Fruit fly (Drosophila melanogaster) whole organism, prepupa: ENCODE results near the gene Rab10.
"Not testable (repeated sequence)": the region's sequence is repeated elsewhere in the genome, so short reads cannot be mapped to it uniquely, and the experiment has no call there.

ENCODE experiments used
- CG10669 ChIP-seq: fragments of 200-800 bp; sonication (Bioruptor generic); optimal IDR thresholded peaks from 3 replicates; lab custom pipeline; 2018; ENCODE audit warnings: missing biosample characterization, mild to moderate bottlenecking, missing genetic modification characterization, moderate library complexity
- CG11762 ChIP-seq: fragments of 200-800 bp; sonication (Bioruptor generic); optimal IDR thresholded peaks from 3 replicates; lab custom pipeline; 2016; ENCODE audit warnings: missing biosample characterization, missing genetic modification characterization; ENCODE audit not compliant: insufficient read depth
- CG15336 ChIP-seq: fragments of 200-800 bp; sonication (Bioruptor generic); IDR thresholded peaks from 2 replicates; pipeline ENCODE4 v1.3.6; 2022; ENCODE audit warnings: missing biosample characterization, missing genetic modification characterization
- CG3032 ChIP-seq: fragments of 200-800 bp; optimal IDR thresholded peaks from 2 replicates; lab custom pipeline; 2019; ENCODE audit warnings: missing biosample characterization, mild to moderate bottlenecking, missing genetic modification characterization, moderate library complexity
- CG32006 ChIP-seq: fragments of 200-800 bp; sonication (Bioruptor generic); optimal IDR thresholded peaks from 3 replicates; lab custom pipeline; 2017; ENCODE audit warnings: missing biosample characterization, mild to moderate bottlenecking, missing genetic modification characterization
- CG34406 ChIP-seq: fragments of 200-800 bp; sonication (Bioruptor generic); optimal IDR thresholded peaks from 3 replicates; lab custom pipeline; 2016; ENCODE audit warnings: missing biosample characterization, missing genetic modification characterization
- CG3919 ChIP-seq: fragments of 200-800 bp; sonication (Bioruptor generic); optimal IDR thresholded peaks from 3 replicates; lab custom pipeline; 2016; ENCODE audit warnings: missing biosample characterization, missing genetic modification characterization
- CG6163 ChIP-seq: fragments of 200-800 bp; sonication (Bioruptor generic); IDR thresholded peaks from 3 replicates; pipeline ENCODE4 v1.3.6; 2022; ENCODE audit warnings: missing biosample characterization, missing genetic modification characterization
- CG6276 ChIP-seq: fragments of 200-800 bp; sonication (Bioruptor generic); optimal IDR thresholded peaks from 2 replicates; lab custom pipeline; 2017; ENCODE audit warnings: missing biosample characterization, mild to moderate bottlenecking, missing genetic modification characterization
- CG6792 ChIP-seq: fragments of 200-800 bp; sonication (Bioruptor generic); optimal IDR thresholded peaks from 3 replicates; lab custom pipeline; 2016; ENCODE audit warnings: missing biosample characterization, missing genetic modification characterization
- CG7368 ChIP-seq: fragments of 200-800 bp; sonication (Bioruptor generic); optimal IDR thresholded peaks from 3 replicates; lab custom pipeline; 2016; ENCODE audit warnings: missing biosample characterization, missing genetic modification characterization
- CG8119 ChIP-seq: fragments of 200-800 bp; sonication (Bioruptor generic); IDR thresholded peaks from 3 replicates; pipeline ENCODE4 v1.3.6; 2022; ENCODE audit warnings: missing biosample characterization, missing genetic modification characterization
- CG9139 ChIP-seq: fragments of 200-800 bp; sonication (Bioruptor generic); optimal IDR thresholded peaks from 3 replicates; lab custom pipeline; 2017; ENCODE audit warnings: missing biosample characterization, mild to moderate bottlenecking, missing genetic modification characterization
- Eip75B ChIP-seq: fragments of 200-800 bp; sonication (Bioruptor generic); optimal IDR thresholded peaks from 3 replicates; lab custom pipeline; 2016; ENCODE audit warnings: missing biosample characterization, missing genetic modification characterization
- Eip78C ChIP-seq: fragments of 200-800 bp; sonication (Bioruptor generic); peaks from one replicate; lab custom pipeline; 2016; ENCODE audit warnings: missing biosample characterization, missing genetic modification characterization
- Ets21C ChIP-seq: fragments of 200-800 bp; sonication (Bioruptor generic); optimal IDR thresholded peaks from 3 replicates; lab custom pipeline; 2016; ENCODE audit warnings: missing biosample characterization, missing genetic modification characterization
- Ets96B ChIP-seq: fragments of 200-800 bp; optimal IDR thresholded peaks from 2 replicates; lab custom pipeline; 2019; ENCODE audit warnings: missing biosample characterization, mild to moderate bottlenecking, missing genetic modification characterization, moderate library complexity
- Hr38 ChIP-seq: sonication (Bioruptor generic); optimal IDR thresholded peaks from 2 replicates; lab custom pipeline; 2016; ENCODE audit warnings: missing biosample characterization, missing genetic modification characterization
- Hr39 ChIP-seq: fragments of 200-800 bp; sonication (Bioruptor generic); optimal IDR thresholded peaks from 2 replicates; lab custom pipeline; 2016; ENCODE audit warnings: missing biosample characterization, missing genetic modification characterization
- Hr4 ChIP-seq: fragments of 200-800 bp; sonication (Bioruptor generic); optimal IDR thresholded peaks from 3 replicates; lab custom pipeline; 2016; ENCODE audit warnings: missing biosample characterization, missing genetic modification characterization
- Met ChIP-seq: fragments of 200-800 bp; sonication (Bioruptor generic); optimal IDR thresholded peaks from 3 replicates; lab custom pipeline; 2016; ENCODE audit warnings: missing biosample characterization, missing genetic modification characterization
- OdsH ChIP-seq: fragments of 200-800 bp; sonication (Bioruptor generic); optimal IDR thresholded peaks from 3 replicates; lab custom pipeline; 2016; ENCODE audit warnings: missing biosample characterization, missing genetic modification characterization
- Sox102F ChIP-seq: fragments of 200-800 bp; sonication (Bioruptor generic); optimal IDR thresholded peaks from 2 replicates; lab custom pipeline; 2016; ENCODE audit warnings: missing biosample characterization, mild to moderate bottlenecking, missing genetic modification characterization
- achi ChIP-seq: fragments of 200-800 bp; sonication (Bioruptor generic); optimal IDR thresholded peaks from 3 replicates; lab custom pipeline; 2016; ENCODE audit warnings: missing biosample characterization, missing genetic modification characterization
- acj6 ChIP-seq: fragments of 200-800 bp; sonication (Bioruptor generic); optimal IDR thresholded peaks from 3 replicates; lab custom pipeline; 2016; ENCODE audit warnings: missing biosample characterization, missing genetic modification characterization
- cyc ChIP-seq: fragments of 200-800 bp; sonication (Bioruptor generic); optimal IDR thresholded peaks from 3 replicates; lab custom pipeline; 2016; ENCODE audit warnings: missing biosample characterization, missing genetic modification characterization
- dsx ChIP-seq: fragments of 200-800 bp; optimal IDR thresholded peaks from 3 replicates; lab custom pipeline; 2019; ENCODE audit warnings: missing biosample characterization, mild to moderate bottlenecking, missing genetic modification characterization, moderate library complexity; ENCODE audit not compliant: poor library complexity, severe bottlenecking
- eg ChIP-seq: fragments of 200-800 bp; sonication (Bioruptor generic); IDR thresholded peaks from 3 replicates; pipeline ENCODE4 v1.3.6; 2022; ENCODE audit warnings: missing biosample characterization, missing genetic modification characterization
- esn ChIP-seq: fragments of 200-800 bp; sonication (Bioruptor generic); optimal IDR thresholded peaks from 2 replicates; lab custom pipeline; 2016; ENCODE audit warnings: missing biosample characterization, mild to moderate bottlenecking, missing genetic modification characterization, moderate library complexity
- fd59A ChIP-seq: fragments of 200-800 bp; sonication (Bioruptor generic); optimal IDR thresholded peaks from 2 replicates; lab custom pipeline; 2017; ENCODE audit warnings: missing biosample characterization, mild to moderate bottlenecking, missing genetic modification characterization, missing genetic modification reagents
- fd85E ChIP-seq: fragments of 200-800 bp; sonication (Bioruptor generic); optimal IDR thresholded peaks from 3 replicates; lab custom pipeline; 2016; ENCODE audit warnings: missing biosample characterization, missing genetic modification characterization
- lz ChIP-seq: fragments of 200-800 bp; sonication (Bioruptor generic); optimal IDR thresholded peaks from 3 replicates; lab custom pipeline; 2016; ENCODE audit warnings: missing biosample characterization, missing genetic modification characterization
- net ChIP-seq: fragments of 200-800 bp; sonication (Bioruptor generic); optimal IDR thresholded peaks from 3 replicates; lab custom pipeline; 2016; ENCODE audit warnings: missing biosample characterization, missing genetic modification characterization
- pdm3 ChIP-seq: fragments of 200-800 bp; sonication (Bioruptor generic); optimal IDR thresholded peaks from 3 replicates; lab custom pipeline; 2016; ENCODE audit warnings: missing biosample characterization, missing genetic modification characterization
- salr ChIP-seq, 2 experiments: fragments of 200-800 bp; sonication (Bioruptor generic); optimal IDR thresholded peaks; 3 replicates each; lab custom pipeline; 2016 to 2018; ENCODE audit warnings: missing biosample characterization in 2 of 2, missing genetic modification characterization in 2 of 2, mild to moderate bottlenecking in 1 of 2
- spab ChIP-seq: fragments of 200-800 bp; sonication (Bioruptor generic); optimal IDR thresholded peaks from 2 replicates; lab custom pipeline; 2017; ENCODE audit warnings: missing biosample characterization, mild to moderate bottlenecking, missing genetic modification characterization, missing genetic modification reagents
- svp ChIP-seq: fragments of 200-800 bp; sonication (Bioruptor generic); peaks from one replicate; lab custom pipeline; 2016; ENCODE audit warnings: missing biosample characterization, missing genetic modification characterization
- topi ChIP-seq: fragments of 200-800 bp; sonication (Bioruptor generic); optimal IDR thresholded peaks from 3 replicates; lab custom pipeline; 2016; ENCODE audit warnings: missing biosample characterization, missing genetic modification characterization

The Rab10 gene

DNA sequence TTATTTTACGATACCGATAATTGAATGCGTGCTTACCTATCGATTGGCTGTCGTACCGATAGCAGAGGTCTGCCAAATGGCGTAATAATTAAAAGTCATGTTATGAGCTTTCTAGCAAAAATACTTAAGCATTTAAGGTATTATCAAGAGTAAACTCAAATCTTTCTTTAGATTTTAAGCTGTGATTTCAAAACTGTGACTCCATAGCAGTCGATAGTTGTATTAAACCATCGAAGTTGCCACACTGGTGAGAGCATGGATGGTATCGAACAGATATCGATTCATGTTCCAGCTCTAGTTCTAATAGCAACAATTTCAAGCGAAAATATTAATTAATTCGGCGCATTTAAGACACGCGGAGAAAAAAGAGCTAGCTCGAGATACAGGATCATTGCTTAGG lies at the start of gene Rab10, which contains the start of gene CG17068:
TSS of gene Rab10 (plus strand) at position 270 of the 400 bp plus-strand sequence.
TSS of gene CG17068 (minus strand) at position 25 of the 400 bp plus-strand sequence.
- no peak for TF ChIP-seq Sox102F (GFP tag; lab: Kevin White, UChicago)
- TF ChIP-seq esn (GFP tag; lab: Kevin White, UChicago) = peak; percentile 13
- peak; percentile 4 for TF ChIP-seq Met
- no peak for TF ChIP-seq eg
- peak; percentile 10 for TF ChIP-seq Hr39 (GFP tag; lab: Kevin White, UChicago)
- peak; percentile 58 for TF ChIP-seq Eip78C
- TF ChIP-seq achi (GFP tag; lab: Kevin White, UChicago) = peak; percentile 4
- peak; percentile 28 for TF ChIP-seq CG3032
- no peak for TF ChIP-seq CG8119 (GFP tag; lab: Robert Waterston, UW)
- no peak for TF ChIP-seq CG15336 (GFP tag; lab: Robert Waterston, UW)
- TF ChIP-seq Hr38 (GFP tag; lab: Kevin White, UChicago) = no peak
- no peak for TF ChIP-seq Ets21C
- no peak for TF ChIP-seq topi (GFP tag; lab: Kevin White, UChicago)
- no peak for TF ChIP-seq net

DNA sequence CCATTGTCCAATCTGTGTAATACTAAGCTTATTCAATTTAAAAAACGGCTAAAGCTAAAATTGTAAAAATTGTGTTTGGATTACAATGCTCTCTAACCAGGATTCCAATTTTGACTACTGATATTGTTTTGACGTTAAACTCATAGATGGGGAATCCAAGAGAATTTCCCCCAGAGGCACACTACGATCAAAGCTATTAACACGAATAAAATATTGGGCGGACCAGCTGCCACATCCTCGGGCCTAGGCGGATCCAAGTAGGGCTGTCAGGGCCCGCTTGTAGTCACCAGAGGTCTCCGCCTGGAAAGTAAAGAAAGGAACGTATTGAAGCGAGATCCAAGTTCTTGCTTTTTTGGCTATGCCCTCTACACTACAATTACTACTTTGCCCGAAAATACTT lies 49.3 kb upstream of the Rab10 start, which contains the start of gene SdicA:
TSS of gene SdicA (minus strand) at position 101 of the 400 bp plus-strand sequence.
- not testable (repeated sequence) for TF ChIP-seq Hr38 (GFP tag; lab: Kevin White, UChicago); Eip75B (GFP tag; lab: Kevin White, UChicago); CG11762
- TF ChIP-seq, all 60 proteins: peak for 0; not testable (repeated sequence) for 60

DNA sequence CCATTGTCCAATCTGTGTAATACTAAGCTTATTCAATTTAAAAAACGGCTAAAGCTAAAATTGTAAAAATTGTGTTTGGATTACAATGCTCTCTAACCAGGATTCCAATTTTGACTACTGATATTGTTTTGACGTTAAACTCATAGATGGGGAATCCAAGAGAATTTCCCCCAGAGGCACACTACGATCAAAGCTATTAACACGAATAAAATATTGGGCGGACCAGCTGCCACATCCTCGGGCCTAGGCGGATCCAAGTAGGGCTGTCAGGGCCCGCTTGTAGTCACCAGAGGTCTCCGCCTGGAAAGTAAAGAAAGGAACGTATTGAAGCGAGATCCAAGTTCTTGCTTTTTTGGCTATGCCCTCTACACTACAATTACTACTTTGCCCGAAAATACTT lies 41.6 kb upstream of the Rab10 start, which contains the start of gene SdicB:
TSS of gene SdicB (minus strand) at position 101 of the 400 bp plus-strand sequence.
- TF ChIP-seq CG6163 (GFP tag; lab: Robert Waterston, UW); pdm3 (GFP tag; lab: Kevin White, UChicago); Hr4 (GFP tag; lab: Kevin White, UChicago): not testable (repeated sequence)

DNA sequence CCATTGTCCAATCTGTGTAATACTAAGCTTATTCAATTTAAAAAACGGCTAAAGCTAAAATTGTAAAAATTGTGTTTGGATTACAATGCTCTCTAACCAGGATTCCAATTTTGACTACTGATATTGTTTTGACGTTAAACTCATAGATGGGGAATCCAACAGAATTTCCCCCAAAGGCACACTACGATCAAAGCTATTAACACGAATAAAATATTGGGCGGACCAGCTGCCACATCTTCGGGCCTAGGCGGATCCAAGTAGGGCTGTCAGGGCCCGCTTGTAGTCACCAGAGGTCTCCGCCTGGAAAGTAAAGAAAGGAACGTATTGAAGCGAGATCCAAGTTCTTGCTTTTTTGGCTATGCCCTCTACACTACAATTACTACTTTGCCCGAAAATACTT lies 34.0 kb upstream of the Rab10 start, which contains the start of gene SdicC:
TSS of gene SdicC (minus strand) at position 101 of the 400 bp plus-strand sequence.
- not testable (repeated sequence) for TF ChIP-seq CG3919 (GFP tag; lab: Kevin White, UChicago); Eip75B (GFP tag; lab: Kevin White, UChicago); CG34406

DNA sequence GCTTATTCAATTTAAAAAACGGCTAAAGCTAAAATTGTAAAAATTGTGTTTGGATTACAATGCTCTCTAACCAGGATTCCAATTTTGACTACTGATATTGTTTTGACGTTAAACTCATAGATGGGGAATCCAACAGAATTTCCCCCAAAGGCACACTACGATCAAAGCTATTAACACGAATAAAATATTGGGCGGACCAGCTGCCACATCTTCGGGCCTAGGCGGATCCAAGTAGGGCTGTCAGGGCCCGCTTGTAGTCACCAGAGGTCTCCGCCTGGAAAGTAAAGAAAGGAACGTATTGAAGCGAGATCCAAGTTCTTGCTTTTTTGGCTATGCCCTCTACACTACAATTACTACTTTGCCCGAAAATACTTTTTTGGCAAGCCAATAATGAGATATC lies 26.2 kb upstream of the Rab10 start, which contains the start of gene Sdic4:
TSS of gene Sdic4 (minus strand) at position 101 of the 400 bp plus-strand sequence.
- TF ChIP-seq salr (GFP tag; optimal IDR thresholded peaks at IDR 0.05; lab: Kevin White, UChicago); fd59A (GFP tag; lab: Kevin White, UChicago); spab: not testable (repeated sequence)

DNA sequence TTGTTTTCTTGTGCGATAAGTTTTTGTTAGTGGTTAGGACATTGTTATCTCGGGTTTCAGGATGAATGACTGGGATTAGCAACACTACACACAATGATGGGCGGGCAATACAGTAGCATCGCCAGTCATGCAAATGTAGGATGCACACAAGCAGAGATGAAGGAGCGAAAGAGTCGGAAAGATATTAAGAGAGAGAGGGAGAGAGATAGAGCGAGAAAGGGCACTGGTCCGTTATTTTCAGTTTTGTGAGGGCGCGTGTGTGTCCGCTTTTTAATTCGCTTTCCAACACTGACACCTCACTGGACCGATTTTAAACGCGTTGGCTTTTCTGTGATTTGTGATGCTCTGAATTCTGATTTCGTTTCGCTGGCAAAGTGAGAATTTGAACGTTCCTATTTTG lies 19.5 kb upstream of the Rab10 start:
- no peak for TF ChIP-seq eg
- no peak for TF ChIP-seq CG7368 (GFP tag; lab: Kevin White, UChicago)
- TF ChIP-seq Ets96B = no peak
- TF ChIP-seq fd85E = no peak

DNA sequence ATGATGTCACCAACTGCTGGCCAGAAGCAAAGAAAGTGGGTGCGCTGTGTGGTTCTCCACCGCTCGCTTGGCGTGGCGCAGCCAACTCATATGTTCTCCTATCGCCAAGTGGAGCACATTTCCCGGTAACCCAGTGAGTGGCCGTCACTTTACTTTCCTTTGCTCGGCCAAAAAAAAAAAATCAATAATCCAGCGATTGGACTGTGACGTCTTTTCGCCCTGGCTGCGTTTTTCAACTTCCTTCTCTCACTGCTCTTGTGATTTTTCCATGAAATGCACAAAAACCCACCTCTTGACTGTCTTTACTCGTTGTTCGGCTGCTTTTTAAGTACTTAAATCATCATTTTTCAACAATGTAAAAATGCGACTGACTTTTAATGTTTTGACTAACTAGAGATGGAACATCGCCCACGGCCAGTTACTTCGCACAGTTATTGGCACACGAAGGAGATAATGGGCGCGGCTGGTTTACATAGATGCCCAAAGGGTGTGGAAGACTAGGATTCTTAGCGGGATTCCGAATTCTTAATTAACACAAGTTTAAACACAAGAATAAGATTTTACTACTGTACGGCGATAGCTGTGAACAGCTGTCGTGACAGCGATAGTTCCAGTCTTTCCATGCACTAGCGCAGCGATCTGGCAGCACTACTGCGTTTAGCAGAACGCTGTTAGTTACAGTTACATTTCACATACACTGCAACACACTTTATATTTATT lies 15.2 kb upstream of the Rab10 start, which contains the start of gene sw:
TSS of gene sw (minus strand) at position 589 of the 720 bp plus-strand sequence.
- peak; percentile 42 for TF ChIP-seq pdm3 (GFP tag; lab: Kevin White, UChicago)
- peak; percentile 37 for TF ChIP-seq OdsH (GFP tag; lab: Kevin White, UChicago)
- TF ChIP-seq cyc (GFP tag; lab: Kevin White, UChicago) = peak; percentile 56
- TF ChIP-seq CG3919 (GFP tag; lab: Kevin White, UChicago) = peak; percentile 38
- TF ChIP-seq CG6792 (GFP tag; lab: Kevin White, UChicago) = peak; percentile 27
- TF ChIP-seq CG9139 (GFP tag; lab: Kevin White, UChicago) = no peak
- TF ChIP-seq lz (GFP tag; lab: Kevin White, UChicago) = peak; percentile 66
- peak; percentile 56 for TF ChIP-seq CG32006 (GFP tag; lab: Kevin White, UChicago)
- TF ChIP-seq acj6 (GFP tag; lab: Kevin White, UChicago) = peak; percentile 28
- TF ChIP-seq CG8119 (GFP tag; lab: Robert Waterston, UW) = no peak
- no peak for TF ChIP-seq fd85E
- TF ChIP-seq topi (GFP tag; lab: Kevin White, UChicago) = peak; percentile 41
- peak; percentile 39 for TF ChIP-seq CG34406
- peak; percentile 66 for TF ChIP-seq dsx (GFP tag; lab: Kevin White, UChicago)
- peak; percentile 44 for TF ChIP-seq Met
- peak; percentile 81 for TF ChIP-seq svp (GFP tag; lab: Kevin White, UChicago)
- no peak for TF ChIP-seq CG6276 (GFP tag; lab: Kevin White, UChicago)
- TF ChIP-seq CG10669 (GFP tag; lab: Kevin White, UChicago) = peak; percentile 27
